Worm (Caenorhabditis elegans) whole organism, L4 larva: ENCODE results near the gene ZK829.3.

ENCODE experiments used
- Y5F2A.4 ChIP-seq: fragments of 200-800 bp; sonication (Bioruptor generic); optimal IDR thresholded peaks from 2 replicates; lab custom pipeline; 2018; ENCODE audit warnings: mild to moderate bottlenecking, missing genetic modification characterization, missing compliant biosample characterization
- ama-1 ChIP-seq: fragments of 150-350 bp; optimal IDR thresholded peaks from 2 replicates; lab custom pipeline; 2014; ENCODE audit warnings: inconsistent platforms, mixed read lengths
- egl-27 ChIP-seq: sonication (generic microtip); optimal IDR thresholded peaks from 3 replicates; lab custom pipeline; 2017; ENCODE audit warnings: missing biosample characterization, missing genetic modification reagents, missing genetic modification characterization
- lim-7 ChIP-seq: fragments of 200-800 bp; sonication (Bioruptor generic); IDR thresholded peaks from 2 replicates; pipeline ENCODE4 v1.3.6; 2022; ENCODE audit warnings: missing genetic modification characterization, missing compliant biosample characterization
- lsy-2 ChIP-seq, 2 experiments: fragments of 150-350 bp in 1 of 2; sonication (generic microtip) in 1 of 2; optimal IDR thresholded peaks; 2 replicates each; lab custom pipeline; 2014 to 2017; ENCODE audit warnings: missing biosample characterization in 2 of 2, missing genetic modification characterization in 2 of 2
- nhr-237 ChIP-seq: sonication (generic microtip); optimal IDR thresholded peaks from 2 replicates; lab custom pipeline; 2017; ENCODE audit warnings: missing biosample characterization, missing genetic modification characterization
- nhr-28 ChIP-seq: fragments of 150-350 bp; optimal IDR thresholded peaks from 2 replicates; lab custom pipeline; 2014; ENCODE audit warnings: missing biosample characterization, missing genetic modification characterization
- nhr-76 ChIP-seq: fragments of 150-350 bp; optimal IDR thresholded peaks from 2 replicates; lab custom pipeline; 2014; ENCODE audit warnings: missing biosample characterization, missing genetic modification characterization
- skn-1 ChIP-seq: fragments of 150-350 bp; optimal IDR thresholded peaks from 2 replicates; lab custom pipeline; 2014; ENCODE audit warnings: missing biosample characterization, missing genetic modification characterization
- unc-62 ChIP-seq, 3 experiments: fragments of 150-350 bp in 1 of 3; sonication (generic microtip); optimal IDR thresholded peaks in 2 of 3; peaks in 1 of 3; 1 replicate in 1 of 3; 2 replicates in 2 of 3; lab custom pipeline; 2014 to 2017; ENCODE audit warnings: missing biosample characterization in 3 of 3, missing genetic modification characterization in 3 of 3, missing genetic modification reagents in 3 of 3, missing genotype in 1 of 3

DNA sequence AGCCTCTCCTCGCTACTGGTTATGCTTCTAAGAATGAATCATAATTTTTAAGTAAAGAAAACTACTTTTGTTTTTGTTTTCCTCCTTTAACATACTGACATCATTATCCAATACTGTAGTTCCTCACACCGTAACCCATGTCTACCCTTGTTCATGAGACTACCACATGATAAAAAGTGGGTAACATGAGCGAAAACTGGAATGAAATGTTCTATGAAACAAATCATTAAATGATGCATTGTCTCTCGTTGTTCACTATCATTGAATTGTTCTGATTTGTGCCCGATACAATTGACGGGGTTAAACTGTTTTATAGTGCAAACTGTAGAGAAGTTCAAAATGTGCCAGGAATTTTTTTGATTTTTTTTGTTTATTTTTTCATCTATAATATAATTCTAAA is 47.8 kb downstream of the ZK829.3 start:
- peak; percentile 87 for TF ChIP-seq nhr-28 (tag; lab: Kevin White, UChicago)
- no peak for TF ChIP-seq Y5F2A.4 (GFP tag; lab: Kevin White, UChicago)
- no peak for TF ChIP-seq lim-7 (GFP tag; lab: Robert Waterston, UW)
- TF ChIP-seq egl-27 (tag; lab: Kevin White, UChicago), result no peak
- no peak for TF ChIP-seq nhr-76 (tag; lab: Kevin White, UChicago)
- peak in 1 of 2 experiments; percentile 85 for TF ChIP-seq unc-62 (GFP tag; optimal IDR thresholded peaks at IDR 0.05 in 1 of 2; lab: Kevin White, UChicago)
- no peak for TF ChIP-seq unc-62 (tag; optimal IDR thresholded peaks at IDR 0.05; lab: Kevin White, UChicago)
- no peak for TF ChIP-seq nhr-237 (tag; lab: Kevin White, UChicago)
- no peak for TF ChIP-seq ama-1 (lab: Kevin White, UChicago)
- peak in 1 of 2 experiments; percentile 67 for TF ChIP-seq lsy-2 (tag; optimal IDR thresholded peaks at IDR 0.05; lab: Kevin White, UChicago)
- no peak for TF ChIP-seq skn-1
